Fruit fly (Drosophila melanogaster): ENCODE results near the gene CG11498.

Gene CG11498

DNA sequence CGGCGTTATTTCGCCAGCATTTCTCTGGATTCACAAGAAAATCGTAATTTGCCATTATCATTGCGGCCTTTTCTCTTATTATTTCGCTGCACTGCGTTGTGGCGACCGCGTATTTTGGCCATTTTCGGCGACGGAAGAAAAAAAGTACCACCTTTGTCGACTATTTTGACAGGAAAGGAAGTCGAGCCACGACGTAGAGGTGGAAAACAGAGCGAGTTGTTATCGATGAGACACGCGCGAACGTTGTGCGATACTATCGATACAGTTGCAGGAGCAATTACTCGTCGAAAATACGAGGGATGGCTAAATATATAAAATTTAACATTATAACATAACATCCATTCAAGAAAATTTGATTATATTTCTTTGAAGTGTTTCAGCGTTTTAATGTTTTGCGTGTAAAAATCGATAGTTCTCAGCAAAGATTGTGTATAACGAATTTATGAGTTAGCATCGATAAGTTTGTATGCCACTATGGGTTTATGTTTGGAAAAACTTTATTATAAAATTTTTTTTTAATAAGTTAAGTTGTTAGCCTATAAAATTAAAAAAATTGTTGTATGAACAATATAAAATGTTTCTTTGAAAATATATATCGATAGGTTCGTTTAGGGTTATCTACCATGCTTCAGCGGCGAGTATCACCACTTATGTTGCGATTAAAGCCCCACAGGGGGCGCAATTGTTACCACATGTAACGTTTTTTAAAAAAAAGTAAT, 48.7 kb upstream of the CG11498 start, which contains the start of gene RpS7 (continued):
- TF ChIP-seq Scr (GFP tag; IDR thresholded peaks at IDR 0.05; ENCODE audit: partially characterized antibody) (peak; percentile 99), CG10366 (GFP tag; IDR thresholded peaks at IDR 0.05) (peak; percentile 73), NC2α (GFP tag; optimal IDR thresholded peaks at IDR 0.05) (no peak), z (GFP tag; IDR thresholded peaks at IDR 0.05) (peak; percentile 63; the same call in 2 of the 3 replicates), CG14860 (GFP tag; IDR thresholded peaks at IDR 0.05; ENCODE audit: partially characterized antibody) (peak; percentile 98), pho (GFP tag; optimal IDR thresholded peaks at IDR 0.05) (peak; percentile 56), CG31388 (GFP tag; optimal IDR thresholded peaks at IDR 0.05) (no peak), CG4404 (GFP tag; IDR thresholded peaks at IDR 0.05) (peak; percentile 28; the same call in 1 of the 2 replicates), CG7987 (GFP tag; optimal IDR thresholded peaks at IDR 0.05) (peak; percentile 93), CG3163 (GFP tag; optimal IDR thresholded peaks at IDR 0.05) (peak; percentile 22), slou (GFP tag; optimal IDR thresholded peaks at IDR 0.05) (peak; percentile 23), Doc2 (GFP tag; IDR thresholded peaks at IDR 0.05) (no peak), CG13894 (tag; optimal IDR thresholded peaks at IDR 0.05) (peak; percentile 72), CG8924 (tag; optimal IDR thresholded peaks at IDR 0.05) (peak; percentile 62), Dbx (GFP tag; IDR thresholded peaks at IDR 0.05) (peak; percentile 82), HLH3B (GFP tag; IDR thresholded peaks at IDR 0.05) (peak; percentile 70), dm (GFP tag; optimal IDR thresholded peaks at IDR 0.05) (peak; percentile 79), grn (GFP tag; optimal IDR thresholded peaks at IDR 0.05) (peak; percentile 5), CG17612 (GFP tag; IDR thresholded peaks at IDR 0.05) (no peak), org-1 (GFP tag; optimal IDR thresholded peaks at IDR 0.05) (peak; percentile 65), CG33557 (GFP tag; optimal IDR thresholded peaks at IDR 0.05) (peak; percentile 50), pum (GFP tag; optimal IDR thresholded peaks at IDR 0.05) (no peak), btn (GFP tag; optimal IDR thresholded peaks at IDR 0.05) (peak; percentile 28), CG8290 (GFP tag; optimal IDR thresholded peaks at IDR 0.05) (peak; percentile 27), CG8290 (tag; optimal IDR thresholded peaks at IDR 0.05) (peak; percentile 8 to 79), CG17385 (GFP tag; optimal IDR thresholded peaks at IDR 0.05) (peak; percentile 83), B-H2 (GFP tag; optimal IDR thresholded peaks at IDR 0.05) (peak; percentile 76), H15 (GFP tag; IDR thresholded peaks at IDR 0.05) (peak; percentile 44; the same call in 1 of the 3 replicates), hkb (optimal IDR thresholded peaks at IDR 0.05) (peak; percentile 36), hkb (GFP tag; IDR thresholded peaks at IDR 0.05) (peak; percentile 81), br (optimal IDR thresholded peaks at IDR 0.05) (no peak), Sox102F (GFP tag; optimal IDR thresholded peaks at IDR 0.05) (peak; percentile 20), CG12942 (GFP tag; optimal IDR thresholded peaks at IDR 0.05) (peak; percentile 2), Sry-δ (GFP tag; optimal IDR thresholded peaks at IDR 0.05) (peak; percentile 93), crol (GFP tag; IDR thresholded peaks at IDR 0.05) (0 out of 2 replicates have a peak, but pooled peaks have one; percentile 24), repo (GFP tag; optimal IDR thresholded peaks at IDR 0.05) (peak; percentile 6), Ssrp (tag; optimal IDR thresholded peaks at IDR 0.05) (no peak), ttk (GFP tag; IDR thresholded peaks at IDR 0.05) (peak; percentile 58; the same call in 1 of the 2 replicates), CG30020 (tag; optimal IDR thresholded peaks at IDR 0.05) (peak; percentile 47), ems (GFP tag; optimal IDR thresholded peaks at IDR 0.05) (no peak), CG31441 (GFP tag; IDR thresholded peaks at IDR 0.05) (peak; percentile 79), Awh (GFP tag; IDR thresholded peaks at IDR 0.05) (peak; percentile 83), nerfin-1 (tag; optimal IDR thresholded peaks at IDR 0.05) (peak; percentile 65), CG1602 (GFP tag; optimal IDR thresholded peaks at IDR 0.05) (no peak), Fer1 (GFP tag; optimal IDR thresholded peaks at IDR 0.05) (peak; percentile 84), tio (GFP tag; optimal IDR thresholded peaks at IDR 0.05) (peak; percentile 58), unpg (GFP tag; optimal IDR thresholded peaks at IDR 0.05) (peak; percentile 71), CG15514 (GFP tag; optimal IDR thresholded peaks at IDR 0.05) (peak; percentile 73), chinmo (GFP tag; IDR thresholded peaks at IDR 0.05; ENCODE audit: partially characterized antibody) (peak; percentile 93; the same call in 2 of the 4 replicates), bab2 (GFP tag; optimal IDR thresholded peaks at IDR 0.05) (peak; percentile 23), CG10267 (tag; optimal IDR thresholded peaks at IDR 0.05) (peak; percentile 64)
